Fruit fly (Drosophila melanogaster): Measurements from ENCODE around the gene fon.

fon gene

DNA sequence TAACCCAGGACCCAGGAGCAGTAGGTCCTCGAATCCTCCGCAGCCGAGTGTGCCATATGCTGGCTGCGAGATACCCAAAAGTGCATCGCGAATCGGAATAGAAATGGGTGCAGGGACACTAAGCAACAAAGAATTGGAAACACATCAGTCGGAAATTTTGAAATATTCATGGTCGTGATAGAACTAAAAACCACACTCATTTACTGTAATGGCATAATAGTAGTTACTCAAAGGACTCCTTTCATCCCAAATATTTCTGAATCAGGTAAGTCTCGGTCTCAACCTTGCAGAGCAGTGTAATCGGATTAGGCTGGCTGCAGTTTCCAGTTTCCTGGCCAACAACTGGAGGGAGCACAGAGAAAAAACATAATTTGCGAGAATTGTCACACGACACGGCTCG lies 9.9 kb downstream of the fon start (continued):
- TF ChIP-seq Sox102F (GFP tag; optimal IDR thresholded peaks at IDR 0.05) (no peak), lilli (GFP tag; optimal IDR thresholded peaks at IDR 0.05) (no peak), Sox100B (GFP tag; optimal IDR thresholded peaks at IDR 0.05) (no peak), CG3847 (GFP tag; IDR thresholded peaks at IDR 0.05) (no peak), CG4707 (GFP tag; optimal IDR thresholded peaks at IDR 0.05) (no peak), BEAF-32 (GFP tag; optimal IDR thresholded peaks at IDR 0.05) (no peak), ham (GFP tag; IDR thresholded peaks at IDR 0.05) (no peak), CG4424 (GFP tag; optimal IDR thresholded peaks at IDR 0.05) (peak; percentile 47), E2f1 (GFP tag; IDR thresholded peaks at IDR 0.05) (no peak; the same call in 1 of the 2 replicates), CG1792 (GFP tag; optimal IDR thresholded peaks at IDR 0.05) (no peak), Oaz (GFP tag; IDR thresholded peaks at IDR 0.05) (no peak), cato (GFP tag; optimal IDR thresholded peaks at IDR 0.05; ENCODE audit: borderline replicate concordance) (no peak), Elba2 (GFP tag; optimal IDR thresholded peaks at IDR 0.05) (no peak), CG10209 (GFP tag; optimal IDR thresholded peaks at IDR 0.05) (no peak), ERR (GFP tag; optimal IDR thresholded peaks at IDR 0.05) (no peak), CG2116 (GFP tag; optimal IDR thresholded peaks at IDR 0.05) (no peak), btn (GFP tag; optimal IDR thresholded peaks at IDR 0.05) (no peak), CG14667 (GFP tag; IDR thresholded peaks at IDR 0.05) (no peak), CG30431 (GFP tag; optimal IDR thresholded peaks at IDR 0.05) (peak; percentile 22), CG6272 (GFP tag; IDR thresholded peaks at IDR 0.05) (no peak), Mrtf (GFP tag; IDR thresholded peaks at IDR 0.05) (no peak), CG12071 (GFP tag; optimal IDR thresholded peaks at IDR 0.05) (no peak), CG17186 (GFP tag; optimal IDR thresholded peaks at IDR 0.05) (no peak), Kr (GFP tag; optimal IDR thresholded peaks at IDR 0.05) (no peak), CG3065 (GFP tag; optimal IDR thresholded peaks at IDR 0.05) (no peak), dm (GFP tag; optimal IDR thresholded peaks at IDR 0.05) (no peak), slbo (GFP tag; IDR thresholded peaks at IDR 0.05) (no peak), CG17568 (GFP tag; optimal IDR thresholded peaks at IDR 0.05) (no peak), trh (GFP tag; optimal IDR thresholded peaks at IDR 0.05) (no peak), ttk (GFP tag; IDR thresholded peaks at IDR 0.05) (0 out of 2 replicates have a peak, but pooled peaks have one; percentile 35), CG9437 (GFP tag; optimal IDR thresholded peaks at IDR 0.05) (no peak), pan (optimal IDR thresholded peaks at IDR 0.05) (no peak), pan (GFP tag; optimal IDR thresholded peaks at IDR 0.05 in 1 of 2, IDR thresholded peaks at IDR 0.05 in 1 of 2) (no peak), CG17385 (GFP tag; optimal IDR thresholded peaks at IDR 0.05) (no peak), bsh (GFP tag; optimal IDR thresholded peaks at IDR 0.05) (peak in 1 of 2 experiments; percentile 56), Neu2 (GFP tag; optimal IDR thresholded peaks at IDR 0.05; ENCODE audit: borderline replicate concordance) (peak; percentile 50), emc (GFP tag; optimal IDR thresholded peaks at IDR 0.05) (no peak), Asciz (GFP tag; optimal IDR thresholded peaks at IDR 0.05) (no peak), Eip74EF (GFP tag; optimal IDR thresholded peaks at IDR 0.05) (no peak), CG10565 (GFP tag; optimal IDR thresholded peaks at IDR 0.05) (no peak), Hand (GFP tag; optimal IDR thresholded peaks at IDR 0.05) (no peak), CG5245 (GFP tag; optimal IDR thresholded peaks at IDR 0.05) (peak; percentile 18), CG4404 (GFP tag; IDR thresholded peaks at IDR 0.05) (peak; percentile 42; the same call in 1 of the 2 replicates), pros (GFP tag; optimal IDR thresholded peaks at IDR 0.05) (no peak), CG8924 (tag; optimal IDR thresholded peaks at IDR 0.05) (peak; percentile 26), CG16863 (GFP tag; optimal IDR thresholded peaks at IDR 0.05) (no peak), Ada2b (GFP tag; IDR thresholded peaks at IDR 0.05) (no peak), HHEX (GFP tag; optimal IDR thresholded peaks at IDR 0.05) (no peak), unc-4 (GFP tag; IDR thresholded peaks at IDR 0.05; ENCODE audit: partially characterized antibody) (no peak), jumu (GFP tag; optimal IDR thresholded peaks at IDR 0.05) (no peak), sob (GFP tag; IDR thresholded peaks at IDR 0.05) (no peak; the same call in 1 of the 2 replicates), MBD-R2 (GFP tag; IDR thresholded peaks at IDR 0.05) (no peak)
